Worm (Caenorhabditis elegans) whole organism, early embryonic: ENCODE results near the gene lact-2.

Source experiments
- B0310.2 ChIP-seq: sonication (generic microtip); optimal IDR thresholded peaks from 2 replicates; lab custom pipeline; 2016; ENCODE audit warnings: mild to moderate bottlenecking, missing genetic modification characterization, missing compliant biosample characterization
- F13C5.2 ChIP-seq: sonication (generic microtip); optimal IDR thresholded peaks from 2 replicates; lab custom pipeline; 2017; ENCODE audit warnings: mild to moderate bottlenecking, missing genetic modification characterization, inconsistent platforms, missing compliant biosample characterization
- aly-1 ChIP-seq: sonication (generic microtip); optimal IDR thresholded peaks from 2 replicates; lab custom pipeline; 2016; ENCODE audit warnings: missing genetic modification characterization, missing compliant biosample characterization
- ama-1 ChIP-seq: fragments of 150-350 bp; optimal IDR thresholded peaks from 2 replicates; lab custom pipeline; 2014
- ceh-13 ChIP-seq: fragments of 200-800 bp; sonication (Bioruptor generic); optimal IDR thresholded peaks from 2 replicates; lab custom pipeline; 2018; ENCODE audit warnings: mild to moderate bottlenecking, missing genetic modification characterization, missing compliant biosample characterization
- ceh-36 ChIP-seq: sonication (generic microtip); optimal IDR thresholded peaks from 2 replicates; lab custom pipeline; 2016; ENCODE audit warnings: missing genetic modification characterization, inconsistent platforms, missing compliant biosample characterization
- ets-7 ChIP-seq: sonication (generic microtip); optimal IDR thresholded peaks from 2 replicates; lab custom pipeline; 2016; ENCODE audit warnings: missing genotype, missing genetic modification characterization, missing compliant biosample characterization
- flt-1 ChIP-seq: fragments of 200-800 bp; sonication (Bioruptor generic); IDR thresholded peaks from 2 replicates; pipeline ENCODE4 v1.3.6; 2022; ENCODE audit warnings: missing genetic modification characterization, missing compliant biosample characterization
- hmbx-1 ChIP-seq: sonication (generic microtip); optimal IDR thresholded peaks from 2 replicates; lab custom pipeline; 2016; ENCODE audit warnings: mild to moderate bottlenecking, missing genetic modification characterization, missing compliant biosample characterization
- hmg-4 ChIP-seq: fragments of 200-800 bp; sonication (Bioruptor generic); optimal IDR thresholded peaks from 2 replicates; lab custom pipeline; 2018; ENCODE audit warnings: mild to moderate bottlenecking, missing genetic modification characterization, missing compliant biosample characterization
- hnd-1 ChIP-seq: sonication (generic microtip); optimal IDR thresholded peaks from 2 replicates; lab custom pipeline; 2016; ENCODE audit warnings: missing genetic modification characterization, missing compliant biosample characterization
- pes-1 ChIP-seq: fragments of 200-800 bp; sonication (Bioruptor generic); IDR thresholded peaks from 2 replicates; pipeline ENCODE4 v1.3.6; 2022; ENCODE audit warnings: missing genetic modification reagents, missing genetic modification characterization, missing compliant biosample characterization
- scrt-1 ChIP-seq: fragments of 200-800 bp; sonication (Bioruptor generic); IDR thresholded peaks from 2 replicates; pipeline ENCODE4 v1.3.6; 2022; ENCODE audit warnings: missing genetic modification characterization, missing compliant biosample characterization
- sea-1 ChIP-seq: fragments of 200-800 bp; sonication (Bioruptor generic); conservative IDR thresholded peaks from 2 replicates; pipeline ENCODE4 v1.3.6; 2022; ENCODE audit warnings: missing genetic modification characterization, missing compliant biosample characterization
- tbx-11 ChIP-seq: fragments of 200-800 bp; sonication (Bioruptor generic); IDR thresholded peaks from 2 replicates; pipeline ENCODE4 v1.3.6; 2022; ENCODE audit warnings: missing genetic modification characterization, missing compliant biosample characterization
- tbx-37 ChIP-seq: fragments of 200-800 bp; sonication (Bioruptor generic); conservative IDR thresholded peaks from 2 replicates; pipeline ENCODE4 v1.3.6; 2022; ENCODE audit warnings: missing genetic modification reagents, missing genetic modification characterization, missing compliant biosample characterization
- tra-4 ChIP-seq: sonication (generic microtip); optimal IDR thresholded peaks from 2 replicates; lab custom pipeline; 2017; ENCODE audit warnings: missing genetic modification characterization, missing compliant biosample characterization

The lact-2 gene

DNA sequence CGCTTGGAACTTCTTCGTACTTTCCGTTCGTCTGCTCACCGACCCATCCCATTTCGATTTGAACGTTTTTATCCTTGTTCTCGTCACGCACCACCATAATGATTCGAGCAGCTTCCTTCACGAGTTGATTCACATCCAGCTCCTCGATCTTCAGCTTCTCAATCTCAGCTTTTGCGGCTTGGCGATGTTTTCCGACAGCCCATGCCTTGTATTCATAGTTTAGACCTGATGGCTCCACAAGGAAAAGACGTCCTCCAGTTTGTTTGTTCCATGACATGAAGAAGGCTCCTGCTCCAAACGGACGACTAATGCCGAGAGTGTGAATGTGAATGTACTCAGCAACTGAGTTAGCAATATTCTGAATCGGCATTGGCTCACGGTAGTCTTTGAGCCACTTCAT is 4.4 kb downstream of the lact-2 start:
- TF ChIP-seq B0310.2 (tag; lab: Kevin White, UChicago) (no peak), hnd-1 (tag; lab: Kevin White, UChicago) (no peak), ceh-13 (no peak)

- no peak for TF ChIP-seq ceh-13
- no peak for TF ChIP-seq scrt-1 (GFP tag; lab: Robert Waterston, UW)
- no peak for TF ChIP-seq ceh-36 (tag; lab: Kevin White, UChicago)
- no peak for TF ChIP-seq hnd-1 (tag; lab: Kevin White, UChicago)
- no peak for TF ChIP-seq ets-7 (tag; lab: Kevin White, UChicago)
- TF ChIP-seq pes-1 (GFP tag; lab: Robert Waterston, UW): no peak
- no peak for TF ChIP-seq sea-1
- TF ChIP-seq tbx-37 (GFP tag; lab: Robert Waterston, UW): no peak
- no peak for TF ChIP-seq hmg-4 (GFP tag; lab: Kevin White, UChicago)
Measured at ce11 chrII:10099804-10100360, 5.2 kb downstream of the lact-2 start, which contains the start of the genes pas-7 and puf-12. Gene pas-7, minus strand, starts transcription at chrII:10099854. Gene puf-12, plus strand, starts transcription at chrII:10100310.

- TF ChIP-seq scrt-1 (GFP tag; lab: Robert Waterston, UW): no peak
- TF ChIP-seq ceh-36 (tag; lab: Kevin White, UChicago): no peak
- no peak for TF ChIP-seq ama-1
- no peak for TF ChIP-seq hmbx-1 (tag; lab: Kevin White, UChicago)
- no peak for TF ChIP-seq ets-7 (tag; lab: Kevin White, UChicago)
- no peak for TF ChIP-seq ceh-13
- no peak for TF ChIP-seq tbx-11
- TF ChIP-seq pes-1 (GFP tag; lab: Robert Waterston, UW): no peak
- TF ChIP-seq tbx-37 (GFP tag; lab: Robert Waterston, UW): no peak
- TF ChIP-seq F13C5.2 (tag; lab: Kevin White, UChicago): no peak
- no peak for TF ChIP-seq flt-1 (GFP tag; lab: Robert Waterston, UW)
- TF ChIP-seq aly-1: no peak
- TF ChIP-seq B0310.2 (tag; lab: Kevin White, UChicago): no peak
- TF ChIP-seq hmg-4 (GFP tag; lab: Kevin White, UChicago): no peak
- TF ChIP-seq sea-1: no peak
- no peak for TF ChIP-seq hnd-1 (tag; lab: Kevin White, UChicago)
Measured at ce11 chrII:10103212-10103611, 8.5 kb downstream of the lact-2 start.

DNA sequence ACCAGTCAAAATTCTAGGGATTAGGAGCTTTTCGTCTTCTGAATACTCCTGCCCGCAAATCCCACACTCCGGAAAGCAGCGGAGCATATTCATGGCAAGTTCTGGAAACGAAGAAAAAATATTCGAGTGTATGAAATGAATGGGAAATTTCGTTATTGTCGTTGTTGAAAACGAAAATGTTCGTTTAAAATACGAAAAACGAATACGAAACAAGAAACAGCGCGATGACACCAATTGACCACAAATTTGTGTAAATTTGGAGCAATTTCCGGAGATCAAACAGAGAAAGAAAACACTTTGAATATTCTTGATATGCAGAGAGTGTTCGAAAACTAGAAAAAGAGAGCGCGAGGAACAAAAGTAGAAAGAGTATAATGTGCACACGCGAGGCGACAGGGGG is 10.9 kb downstream of the lact-2 start, which contains the start of gene ZK945.4:
TSS of gene ZK945.4 (minus strand) at position 101 of the 400 bp plus-strand sequence.
- TF ChIP-seq hmbx-1 (tag; lab: Kevin White, UChicago) (no peak), tbx-37 (GFP tag; lab: Robert Waterston, UW) (no peak), sea-1 (no peak), flt-1 (GFP tag; lab: Robert Waterston, UW) (no peak), tbx-11 (no peak), ceh-36 (tag; lab: Kevin White, UChicago) (no peak), F13C5.2 (tag; lab: Kevin White, UChicago) (no peak), hnd-1 (tag; lab: Kevin White, UChicago) (no peak), ets-7 (tag; lab: Kevin White, UChicago) (no peak), aly-1 (no peak), pes-1 (GFP tag; lab: Robert Waterston, UW) (no peak), scrt-1 (GFP tag; lab: Robert Waterston, UW) (no peak), tra-4 (no peak), ama-1 (no peak), B0310.2 (tag; lab: Kevin White, UChicago) (no peak), hmg-4 (GFP tag; lab: Kevin White, UChicago) (no peak)

DNA sequence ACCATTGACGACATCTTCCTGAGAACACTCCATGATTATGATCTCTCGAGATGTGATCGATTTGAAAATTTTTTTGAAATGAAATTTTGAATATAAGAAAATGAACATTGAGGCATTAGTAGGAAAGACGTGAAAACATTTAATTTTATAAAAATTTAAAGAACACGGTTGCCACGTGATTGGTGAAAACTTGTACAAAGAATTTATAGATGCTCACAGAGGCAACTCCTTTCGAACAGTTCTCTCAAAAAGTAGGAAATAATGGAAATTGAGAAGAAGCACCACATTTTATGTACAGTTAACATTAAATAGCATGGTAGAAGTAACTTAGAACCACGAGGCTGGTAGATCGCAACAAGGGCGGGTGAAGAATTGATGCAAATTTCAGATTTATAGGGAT is 12.2 kb downstream of the lact-2 start, which contains the start of gene ZK945.6:
TSS of gene ZK945.6 (minus strand) at position 101 of the 400 bp plus-strand sequence.
- TF ChIP-seq tra-4 (no peak), tbx-37 (GFP tag; lab: Robert Waterston, UW) (no peak), scrt-1 (GFP tag; lab: Robert Waterston, UW) (no peak), tbx-11 (no peak), ceh-36 (tag; lab: Kevin White, UChicago) (no peak), sea-1 (no peak), aly-1 (no peak)

- TF ChIP-seq sea-1: no peak
- no peak for TF ChIP-seq hmg-4 (GFP tag; lab: Kevin White, UChicago)
- no peak for TF ChIP-seq B0310.2 (tag; lab: Kevin White, UChicago)
- TF ChIP-seq F13C5.2 (tag; lab: Kevin White, UChicago): no peak
Measured at ce11 chrII:10108377-10108776, 13.7 kb downstream of the lact-2 start, which contains the start of the genes ZK945.7 and ZK945.8. Gene ZK945.7, minus strand, starts transcription at chrII:10108477. Gene ZK945.8, plus strand, starts transcription at chrII:10108651.

ce11 chrII:10116690-10117089 is 22.0 kb downstream of the lact-2 start:
- TF ChIP-seq scrt-1 (GFP tag; lab: Robert Waterston, UW) (no peak), hmg-4 (GFP tag; lab: Kevin White, UChicago) (no peak), aly-1 (no peak)

DNA sequence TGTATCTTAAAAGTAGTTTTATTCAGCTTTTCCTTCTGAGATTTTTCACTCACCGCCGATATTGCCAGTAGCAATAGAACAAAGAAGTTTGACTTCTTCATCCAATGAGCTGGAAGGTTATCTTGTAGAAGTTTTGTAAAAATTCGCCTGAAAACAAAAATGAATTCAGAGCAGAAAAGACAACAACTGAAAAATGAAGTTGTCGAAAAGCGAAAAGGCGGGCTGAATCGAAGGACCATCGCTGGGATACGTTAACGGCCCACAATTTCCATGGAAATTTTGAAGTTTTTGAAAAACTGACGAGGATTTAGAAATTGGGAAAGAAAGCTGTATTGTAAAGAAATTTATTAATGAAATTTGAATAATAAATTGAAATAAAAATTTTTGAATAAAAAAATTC is 27.1 kb downstream of the lact-2 start, which contains the start of gene lov-1:
TSS of gene lov-1 (minus strand) at position 101 of the 400 bp plus-strand sequence.
- TF ChIP-seq ceh-13: no peak
- no peak for TF ChIP-seq tbx-11
- TF ChIP-seq sea-1: no peak
- no peak for TF ChIP-seq hnd-1 (tag; lab: Kevin White, UChicago)
- TF ChIP-seq ets-7 (tag; lab: Kevin White, UChicago): no peak
- TF ChIP-seq tra-4: no peak
- no peak for TF ChIP-seq ama-1
- TF ChIP-seq hmbx-1 (tag; lab: Kevin White, UChicago): no peak
- TF ChIP-seq hmg-4 (GFP tag; lab: Kevin White, UChicago): no peak
- no peak for TF ChIP-seq flt-1 (GFP tag; lab: Robert Waterston, UW)
- TF ChIP-seq aly-1: no peak
